Worm (Caenorhabditis elegans) whole organism, L1 larva: ENCODE data around the gene Y55F3AM.9.

Source experiments
- C04F5.9 ChIP-seq: sonication (generic microtip); optimal IDR thresholded peaks from 2 replicates; lab custom pipeline; 2016; ENCODE audit warnings: missing genetic modification characterization, missing compliant biosample characterization
- C34B4.2 ChIP-seq: sonication (generic microtip); optimal IDR thresholded peaks from 2 replicates; lab custom pipeline; 2017; ENCODE audit warnings: mild to moderate bottlenecking, missing genetic modification characterization, missing compliant biosample characterization
- F16B12.6 ChIP-seq: fragments of 150-350 bp; optimal IDR thresholded peaks from 2 replicates; lab custom pipeline; 2014; ENCODE audit warnings: missing biosample characterization, missing genetic modification characterization
- Y116A8C.19 ChIP-seq: sonication (generic microtip); optimal IDR thresholded peaks from 2 replicates; lab custom pipeline; 2016; ENCODE audit warnings: missing compliant biosample characterization, missing genetic modification characterization, borderline replicate concordance
- aha-1 ChIP-seq: fragments of 150-350 bp; optimal IDR thresholded peaks from 2 replicates; lab custom pipeline; 2014; ENCODE audit warnings: missing biosample characterization, missing genetic modification characterization
- aly-2 ChIP-seq: fragments of 150-350 bp; optimal IDR thresholded peaks from 2 replicates; lab custom pipeline; 2014; ENCODE audit warnings: missing biosample characterization, missing genetic modification characterization
- ama-1 ChIP-seq: fragments of 150-350 bp; optimal IDR thresholded peaks from 2 replicates; lab custom pipeline; 2014
- blmp-1 ChIP-seq: fragments of 150-350 bp; optimal IDR thresholded peaks from 2 replicates; lab custom pipeline; 2014; ENCODE audit warnings: missing biosample characterization, missing genetic modification characterization
- ceh-63 ChIP-seq: fragments of 200-800 bp; sonication (Bioruptor generic); optimal IDR thresholded peaks from 2 replicates; lab custom pipeline; 2018; ENCODE audit warnings: mild to moderate bottlenecking, missing genetic modification characterization, missing compliant biosample characterization
- ceh-8 ChIP-seq: fragments of 200-800 bp; sonication (Bioruptor generic); optimal IDR thresholded peaks from 2 replicates; lab custom pipeline; 2018; ENCODE audit warnings: mild to moderate bottlenecking, missing genetic modification characterization, moderate library complexity, missing compliant biosample characterization
- ces-1 ChIP-seq: fragments of 150-350 bp; optimal IDR thresholded peaks from 2 replicates; lab custom pipeline; 2014; ENCODE audit warnings: missing biosample characterization, missing genetic modification reagents, missing genetic modification characterization
- dpl-1 ChIP-seq, 3 experiments: fragments of 150-350 bp in 2 of 3; sonication (generic microtip) in 1 of 3; optimal IDR thresholded peaks; 2 replicates each; lab custom pipeline; 2014 to 2017; ENCODE audit warnings: missing biosample characterization in 3 of 3, missing genetic modification characterization in 3 of 3, missing genetic modification reagents in 3 of 3
- dsc-1 ChIP-seq: sonication (generic microtip); optimal IDR thresholded peaks from 2 replicates; lab custom pipeline; 2016; ENCODE audit warnings: mild to moderate bottlenecking, missing genetic modification characterization, missing compliant biosample characterization
- efl-1 ChIP-seq, 4 experiments: fragments of 150-350 bp; optimal IDR thresholded peaks in 3 of 4; peaks in 1 of 4; 1 replicate in 1 of 4; 2 replicates in 3 of 4; lab custom pipeline; 2014; ENCODE audit warnings: missing biosample characterization in 2 of 4, missing genetic modification characterization in 2 of 4, missing genetic modification reagents in 2 of 4
- egl-27 ChIP-seq, 2 experiments: fragments of 150-350 bp in 1 of 2; sonication (generic microtip); optimal IDR thresholded peaks; 3 replicates each; lab custom pipeline; 2017 to 2018; ENCODE audit warnings: missing biosample characterization in 2 of 2, missing genetic modification characterization in 2 of 2, missing genetic modification reagents in 2 of 2
- elt-2 ChIP-seq: sonication (generic microtip); optimal IDR thresholded peaks from 2 replicates; lab custom pipeline; 2016; ENCODE audit warnings: missing genetic modification characterization, mild to moderate bottlenecking, inconsistent platforms, missing compliant biosample characterization, missing genetic modification reagents
- elt-3 ChIP-seq, 6 experiments: fragments of 150-350 bp in 1 of 6; sonication (generic microtip); optimal IDR thresholded peaks; 2 replicates each; lab custom pipeline; 2017 to 2018; ENCODE audit warnings: missing biosample characterization in 6 of 6, missing genetic modification characterization in 6 of 6, inconsistent platforms in 1 of 6
- fkh-10 ChIP-seq: sonication (generic microtip); optimal IDR thresholded peaks from 2 replicates; lab custom pipeline; 2017; ENCODE audit warnings: missing biosample characterization, missing genetic modification reagents, missing genetic modification characterization
- fkh-4 ChIP-seq: sonication (generic microtip); optimal IDR thresholded peaks from 2 replicates; lab custom pipeline; 2016; ENCODE audit warnings: missing compliant biosample characterization, missing genetic modification characterization, borderline replicate concordance
- fos-1 ChIP-seq: fragments of 150-350 bp; optimal IDR thresholded peaks from 2 replicates; lab custom pipeline; 2014; ENCODE audit warnings: missing biosample characterization, missing genetic modification characterization
- grh-1 ChIP-seq: fragments of 200-800 bp; sonication (Bioruptor generic); IDR thresholded peaks from 2 replicates; pipeline ENCODE4 v1.3.6; 2022; ENCODE audit warnings: missing genetic modification reagents, missing genetic modification characterization, missing compliant biosample characterization
- hlh-4 ChIP-seq: sonication (generic microtip); optimal IDR thresholded peaks from 2 replicates; lab custom pipeline; 2016; ENCODE audit warnings: mild to moderate bottlenecking, missing genetic modification characterization, missing compliant biosample characterization
- hpl-2 ChIP-seq: fragments of 150-350 bp; optimal IDR thresholded peaks from 2 replicates; lab custom pipeline; 2014; ENCODE audit warnings: missing biosample characterization, missing genetic modification reagents, missing genetic modification characterization
- irx-1 ChIP-seq: sonication (generic microtip); optimal IDR thresholded peaks from 2 replicates; lab custom pipeline; 2016; ENCODE audit warnings: missing genetic modification characterization, missing compliant biosample characterization
- isw-1 ChIP-seq: fragments of 200-800 bp; sonication (Bioruptor generic); IDR thresholded peaks from 2 replicates; pipeline ENCODE4 v1.3.6; 2022; ENCODE audit warnings: missing genetic modification characterization, missing compliant biosample characterization
- jun-1 ChIP-seq: fragments of 150-350 bp; optimal IDR thresholded peaks from 2 replicates; lab custom pipeline; 2014; ENCODE audit warnings: missing biosample characterization, missing genetic modification reagents, missing genetic modification characterization
- lin-15B ChIP-seq: fragments of 150-350 bp; sonication (generic microtip); optimal IDR thresholded peaks from 3 replicates; lab custom pipeline; 2014; ENCODE audit warnings: missing biosample characterization, missing genetic modification characterization
- lin-35 ChIP-seq, 2 experiments: fragments of 150-350 bp; optimal IDR thresholded peaks; 2 replicates each; lab custom pipeline; 2014; ENCODE audit warnings: missing biosample characterization in 2 of 2, missing genetic modification characterization in 2 of 2, missing genetic modification reagents in 2 of 2
- mab-9 ChIP-seq: fragments of 200-800 bp; sonication (Bioruptor generic); IDR thresholded peaks from 2 replicates; pipeline ENCODE4 v1.3.6; 2022; ENCODE audit warnings: missing genetic modification reagents, missing genetic modification characterization, missing compliant biosample characterization
- mef-2 ChIP-seq: fragments of 150-350 bp; optimal IDR thresholded peaks from 2 replicates; lab custom pipeline; 2014; ENCODE audit warnings: missing biosample characterization, missing genetic modification characterization
- nhr-11 ChIP-seq: fragments of 150-350 bp; optimal IDR thresholded peaks from 2 replicates; lab custom pipeline; 2014; ENCODE audit warnings: missing biosample characterization, missing genetic modification characterization
- nhr-12 ChIP-seq: sonication (generic microtip); optimal IDR thresholded peaks from 2 replicates; lab custom pipeline; 2017; ENCODE audit warnings: missing biosample characterization, missing genetic modification characterization
- nhr-19 ChIP-seq: fragments of 200-800 bp; sonication (Bioruptor generic); conservative IDR thresholded peaks from 2 replicates; pipeline ENCODE4 v1.3.6; 2022; ENCODE audit warnings: missing genetic modification characterization, missing compliant biosample characterization
- nhr-20 ChIP-seq: sonication (generic microtip); optimal IDR thresholded peaks from 2 replicates; lab custom pipeline; 2016; ENCODE audit warnings: mild to moderate bottlenecking, missing genetic modification characterization, missing compliant biosample characterization
- nhr-47 ChIP-seq: sonication (generic microtip); optimal IDR thresholded peaks from 2 replicates; lab custom pipeline; 2016; ENCODE audit warnings: mild to moderate bottlenecking, missing genetic modification characterization, moderate library complexity, missing compliant biosample characterization
- nhr-76 ChIP-seq: sonication (generic microtip); optimal IDR thresholded peaks from 2 replicates; lab custom pipeline; 2017; ENCODE audit warnings: missing biosample characterization, missing genetic modification characterization
- nhr-77 ChIP-seq: fragments of 150-350 bp; optimal IDR thresholded peaks from 2 replicates; lab custom pipeline; 2014; ENCODE audit warnings: missing biosample characterization, missing genetic modification characterization
- nhr-84 ChIP-seq: sonication (generic microtip); optimal IDR thresholded peaks from 2 replicates; lab custom pipeline; 2017; ENCODE audit warnings: missing biosample characterization, missing genetic modification characterization
- pqm-1 ChIP-seq: sonication (generic microtip); optimal IDR thresholded peaks from 3 replicates; lab custom pipeline; 2017; ENCODE audit warnings: missing biosample characterization, missing genetic modification characterization
- skn-1 ChIP-seq: fragments of 150-350 bp; optimal IDR thresholded peaks from 2 replicates; lab custom pipeline; 2014; ENCODE audit warnings: missing biosample characterization, missing genetic modification characterization
- snpc-4 ChIP-seq: fragments of 150-350 bp; optimal IDR thresholded peaks from 2 replicates; lab custom pipeline; 2014; ENCODE audit warnings: missing biosample characterization, missing genetic modification characterization
- snu-23 ChIP-seq: sonication (generic microtip); optimal IDR thresholded peaks from 2 replicates; lab custom pipeline; 2016; ENCODE audit warnings: missing genetic modification characterization, missing compliant biosample characterization
- sox-4 ChIP-seq: sonication (generic microtip); optimal IDR thresholded peaks from 2 replicates; lab custom pipeline; 2016; ENCODE audit warnings: missing genetic modification characterization, missing compliant biosample characterization
- tbx-2 ChIP-seq: sonication (generic microtip); optimal IDR thresholded peaks from 2 replicates; lab custom pipeline; 2016; ENCODE audit warnings: missing genetic modification characterization, missing compliant biosample characterization
- tlp-1 ChIP-seq: fragments of 150-350 bp; optimal IDR thresholded peaks from 2 replicates; lab custom pipeline; 2014; ENCODE audit warnings: missing biosample characterization, missing genetic modification characterization
- unc-130 ChIP-seq: fragments of 150-350 bp; optimal IDR thresholded peaks from 2 replicates; lab custom pipeline; 2017; ENCODE audit warnings: missing biosample characterization, missing genetic modification characterization, inconsistent platforms
- xbp-1 ChIP-seq: sonication (generic microtip); optimal IDR thresholded peaks from 2 replicates; lab custom pipeline; 2016; ENCODE audit warnings: missing genetic modification characterization, missing compliant biosample characterization
- zag-1 ChIP-seq: fragments of 150-350 bp; optimal IDR thresholded peaks from 2 replicates; lab custom pipeline; 2014; ENCODE audit warnings: missing biosample characterization, missing genetic modification characterization
- ztf-11 ChIP-seq, 2 experiments: sonication (generic microtip); optimal IDR thresholded peaks; 2 replicates each; lab custom pipeline; 2016 to 2017; ENCODE audit warnings: missing genetic modification characterization in 2 of 2, missing biosample characterization in 1 of 2, missing compliant biosample characterization in 1 of 2
- ztf-4 ChIP-seq: fragments of 150-350 bp; optimal IDR thresholded peaks from 2 replicates; lab custom pipeline; 2014; ENCODE audit warnings: missing biosample characterization, missing genetic modification characterization

The Y55F3AM.9 gene

DNA sequence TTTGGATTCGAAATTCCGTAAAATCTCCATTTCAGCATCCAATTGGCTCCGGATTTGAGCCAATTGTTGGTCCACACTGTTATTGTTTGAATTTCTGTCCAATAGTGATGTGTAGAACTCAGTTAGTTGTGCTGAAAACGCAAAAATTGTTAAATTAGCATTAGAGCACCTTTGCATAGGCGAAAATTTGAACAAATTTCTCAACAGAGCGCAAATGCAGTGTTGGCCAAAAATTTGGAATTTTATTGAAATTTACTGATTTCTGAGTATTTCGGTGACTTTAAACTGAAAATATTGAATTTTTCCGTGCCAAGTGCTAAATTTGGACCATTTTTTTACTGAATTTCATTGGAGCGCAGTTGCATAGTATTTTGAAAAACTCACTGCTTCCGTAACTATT lies 31.0 kb upstream of the Y55F3AM.9 start:
- no peak for TF ChIP-seq egl-27 (tag; optimal IDR thresholded peaks at IDR 0.05; lab: Kevin White, UChicago)
- TF ChIP-seq grh-1 (GFP tag; lab: Robert Waterston, UW): no peak
- TF ChIP-seq nhr-76: no peak
- no peak for TF ChIP-seq snpc-4
- no peak for TF ChIP-seq dpl-1 (GFP tag; optimal IDR thresholded peaks at IDR 0.05; lab: Kevin White, UChicago)
- TF ChIP-seq nhr-19 (GFP tag; lab: Robert Waterston, UW): no peak
- TF ChIP-seq ztf-4: no peak
- TF ChIP-seq nhr-12 (tag; lab: Kevin White, UChicago): no peak
- no peak for TF ChIP-seq tbx-2 (tag; lab: Kevin White, UChicago)
- TF ChIP-seq nhr-11: no peak
- TF ChIP-seq snu-23 (GFP tag; lab: Kevin White, UChicago): no peak
- TF ChIP-seq aha-1 (tag; lab: Kevin White, UChicago): no peak
- no peak for TF ChIP-seq fkh-4 (tag; lab: Kevin White, UChicago)
- no peak for TF ChIP-seq lin-15B
- TF ChIP-seq Y116A8C.19 (tag; lab: Kevin White, UChicago): no peak
- TF ChIP-seq lin-35 (GFP tag; optimal IDR thresholded peaks at IDR 0.05; lab: Kevin White, UChicago): no peak
- no peak for TF ChIP-seq ztf-11 (tag; optimal IDR thresholded peaks at IDR 0.05; lab: Kevin White, UChicago)
- TF ChIP-seq mab-9 (GFP tag; lab: Robert Waterston, UW): no peak
- TF ChIP-seq blmp-1 (tag; lab: Kevin White, UChicago): no peak

DNA sequence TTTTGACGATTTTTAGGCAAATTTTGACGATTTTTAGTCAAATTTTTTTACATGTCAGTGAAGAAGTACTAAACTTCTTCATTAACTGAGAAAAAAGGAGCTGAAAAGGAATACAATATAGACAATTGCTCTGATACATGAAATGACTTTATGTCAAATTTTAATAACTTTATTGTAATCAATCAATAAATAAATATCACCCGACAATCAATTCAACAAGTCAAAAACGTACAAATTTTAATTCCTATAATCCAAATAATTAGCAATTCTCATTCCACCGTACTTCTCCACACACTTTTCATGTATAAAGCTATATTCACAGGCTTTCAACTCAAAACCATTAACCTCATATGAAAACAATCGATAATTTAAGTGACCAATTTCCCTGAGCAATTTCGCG lies 29.0 kb upstream of the Y55F3AM.9 start:
- TF ChIP-seq pqm-1 (tag; lab: Kevin White, UChicago): no peak
- no peak for TF ChIP-seq Y116A8C.19 (tag; lab: Kevin White, UChicago)
- no peak for TF ChIP-seq ces-1
- TF ChIP-seq zag-1 (tag; lab: Kevin White, UChicago): no peak
- no peak for TF ChIP-seq aly-2
- no peak for TF ChIP-seq jun-1 (tag; lab: Kevin White, UChicago)
- no peak for TF ChIP-seq C34B4.2 (tag; lab: Kevin White, UChicago)
- TF ChIP-seq dsc-1: no peak
- no peak for TF ChIP-seq C04F5.9
- no peak for TF ChIP-seq tbx-2 (tag; lab: Kevin White, UChicago)
- no peak for TF ChIP-seq nhr-47 (tag; lab: Kevin White, UChicago)
- no peak for TF ChIP-seq snu-23 (GFP tag; lab: Kevin White, UChicago)
- TF ChIP-seq isw-1 (GFP tag; lab: Robert Waterston, UW): no peak
- no peak for TF ChIP-seq ceh-8 (GFP tag; lab: Kevin White, UChicago)
- no peak for TF ChIP-seq lin-15B
- TF ChIP-seq F16B12.6 (tag; lab: Kevin White, UChicago): no peak
- TF ChIP-seq ceh-63 (GFP tag; lab: Kevin White, UChicago): no peak

DNA sequence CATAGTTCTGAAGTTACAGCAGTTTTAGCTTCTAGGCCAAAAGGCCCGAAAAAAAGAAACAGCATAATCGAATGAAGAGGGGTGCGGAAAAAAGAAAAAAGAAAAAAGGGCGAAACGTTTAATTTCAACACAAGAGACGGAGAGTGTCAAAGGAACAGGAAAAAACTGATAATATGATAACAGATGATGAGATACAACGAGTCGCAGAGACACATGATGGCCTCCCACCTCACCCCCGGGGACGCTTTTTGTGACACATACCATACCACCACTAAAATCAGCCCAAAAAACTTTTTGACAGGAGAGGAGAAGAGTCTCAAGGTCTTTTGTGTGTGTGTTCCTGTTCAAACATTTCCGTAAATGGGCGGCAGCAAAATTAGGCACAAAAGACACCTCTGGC lies 25.6 kb upstream of the Y55F3AM.9 start:
- TF ChIP-seq mef-2: no peak
- TF ChIP-seq hpl-2 (GFP tag; lab: Kevin White, UChicago): no peak
- peak in 1 of 3 experiments; percentile 4 for TF ChIP-seq dpl-1 (GFP tag; optimal IDR thresholded peaks at IDR 0.05; lab: Kevin White, UChicago)
- TF ChIP-seq blmp-1 (tag; lab: Kevin White, UChicago): peak; percentile 26
- TF ChIP-seq skn-1: peak; percentile 16
- no peak for TF ChIP-seq efl-1 (optimal IDR thresholded peaks at IDR 0.05; lab: Kevin White, UChicago)
- TF ChIP-seq efl-1 (GFP tag; optimal IDR thresholded peaks at IDR 0.05 in 1 of 2; lab: Kevin White, UChicago): peak in 1 of 2 experiments; percentile 90
- no peak for TF ChIP-seq snpc-4
- TF ChIP-seq xbp-1: no peak
- TF ChIP-seq fos-1 (tag; lab: Kevin White, UChicago): no peak
- TF ChIP-seq hlh-4 (tag; lab: Kevin White, UChicago): no peak
- TF ChIP-seq snu-23 (GFP tag; lab: Kevin White, UChicago): no peak
- no peak for TF ChIP-seq ama-1 (lab: Kevin White, UChicago)
- TF ChIP-seq sox-4 (tag; lab: Kevin White, UChicago): no peak
- TF ChIP-seq nhr-77 (tag; lab: Kevin White, UChicago): no peak
- TF ChIP-seq elt-2 (tag; lab: Kevin White, UChicago): peak; percentile 31
- TF ChIP-seq unc-130 (tag; lab: Kevin White, UChicago): peak; percentile 4
- TF ChIP-seq lin-35 (GFP tag; optimal IDR thresholded peaks at IDR 0.05; lab: Kevin White, UChicago): peak in 1 of 2 experiments; percentile 51
- TF ChIP-seq aly-2: no peak
- peak in 3 of 6 experiments; percentile 10 to 68 (median 46) for TF ChIP-seq elt-3 (tag; optimal IDR thresholded peaks at IDR 0.05; lab: Kevin White, UChicago)
- TF ChIP-seq fkh-10 (GFP tag; lab: Kevin White, UChicago): no peak
- TF ChIP-seq irx-1 (tag; lab: Kevin White, UChicago): no peak
- TF ChIP-seq nhr-84 (tag; lab: Kevin White, UChicago): no peak
- TF ChIP-seq nhr-20 (tag; lab: Kevin White, UChicago): peak; percentile 3
- no peak for TF ChIP-seq tlp-1 (tag; lab: Kevin White, UChicago)
